Fruit fly (Drosophila melanogaster) whole organism, embryonic: ENCODE results near the gene CG5986.

ENCODE experiments used
- Ada2b ChIP-seq: fragments of 200-800 bp; sonication (Bioruptor generic); IDR thresholded peaks from 2 replicates; pipeline ENCODE4 v1.3.6; 2022; ENCODE audit warnings: missing biosample characterization, missing genetic modification characterization
- Asciz ChIP-seq: fragments of 200-800 bp; sonication (Bioruptor generic); optimal IDR thresholded peaks from 2 replicates; lab custom pipeline; 2017; ENCODE audit warnings: missing biosample characterization, mild to moderate bottlenecking, missing genetic modification characterization, missing genetic modification reagents
- Atf6 ChIP-seq: fragments of 200-800 bp; sonication (Bioruptor generic); IDR thresholded peaks from 2 replicates; pipeline ENCODE4 v1.3.6; 2022; ENCODE audit warnings: missing biosample characterization, missing genetic modification characterization
- CG11085 ChIP-seq: fragments of 200-800 bp; sonication (Bioruptor generic); IDR thresholded peaks from 2 replicates; pipeline ENCODE4 v1.3.6; 2022; ENCODE audit warnings: missing biosample characterization, missing genetic modification characterization
- CG11456 ChIP-seq: fragments of 200-800 bp; sonication (Bioruptor generic); IDR thresholded peaks from 3 replicates; pipeline ENCODE4 v1.3.6; 2022; ENCODE audit warnings: missing biosample characterization, missing genetic modification characterization
- CG12155 ChIP-seq: fragments of 200-800 bp; sonication (Bioruptor generic); optimal IDR thresholded peaks from 3 replicates; lab custom pipeline; 2016; ENCODE audit warnings: missing biosample characterization, missing genetic modification characterization
- CG12219 ChIP-seq: fragments of 200-800 bp; sonication (Bioruptor generic); optimal IDR thresholded peaks from 3 replicates; lab custom pipeline; 2018; ENCODE audit warnings: missing biosample characterization, mild to moderate bottlenecking, missing genetic modification characterization
- CG12236 ChIP-seq: fragments of 200-800 bp; sonication (Bioruptor generic); optimal IDR thresholded peaks from 2 replicates; lab custom pipeline; 2016; ENCODE audit warnings: missing biosample characterization, missing genetic modification characterization
- CG12299 ChIP-seq: fragments of 200-800 bp; sonication (Bioruptor generic); optimal IDR thresholded peaks from 2 replicates; lab custom pipeline; 2018; ENCODE audit warnings: missing biosample characterization, mild to moderate bottlenecking, missing genetic modification characterization
- CG12659 ChIP-seq: fragments of 200-800 bp; sonication (Bioruptor generic); optimal IDR thresholded peaks from 3 replicates; lab custom pipeline; 2017; ENCODE audit warnings: mild to moderate bottlenecking, missing biosample characterization, missing genetic modification reagents, missing genetic modification characterization
- CG14441 ChIP-seq: fragments of 200-800 bp; sonication (Bioruptor generic); IDR thresholded peaks from 2 replicates; pipeline ENCODE4 v1.3.6; 2022; ENCODE audit warnings: missing biosample characterization, missing genetic modification characterization
- CG15073 ChIP-seq: fragments of 200-800 bp; sonication (Bioruptor generic); optimal IDR thresholded peaks from 2 replicates; lab custom pipeline; 2016; ENCODE audit warnings: missing biosample characterization, missing genetic modification characterization
- CG2889 ChIP-seq: fragments of 200-800 bp; sonication (Bioruptor generic); IDR thresholded peaks from 3 replicates; pipeline ENCODE4 v1.3.6; 2022; ENCODE audit warnings: missing biosample characterization, missing genetic modification characterization
- CG31441 ChIP-seq: fragments of 200-800 bp; sonication (Bioruptor generic); IDR thresholded peaks from 2 replicates; pipeline ENCODE4 v1.3.6; 2022; ENCODE audit warnings: missing biosample characterization, missing genetic modification characterization
- CG3163 ChIP-seq: fragments of 200-800 bp; sonication (Bioruptor generic); optimal IDR thresholded peaks from 3 replicates; lab custom pipeline; 2016; ENCODE audit warnings: missing biosample characterization, missing genetic modification characterization
- CG6175 ChIP-seq: fragments of 200-800 bp; sonication (Bioruptor generic); IDR thresholded peaks from 3 replicates; pipeline ENCODE4 v1.3.6; 2022; ENCODE audit warnings: missing biosample characterization, missing genetic modification characterization
- Camta ChIP-seq: fragments of 200-800 bp; sonication (Bioruptor generic); optimal IDR thresholded peaks from 2 replicates; lab custom pipeline; 2016; ENCODE audit warnings: missing biosample characterization, missing genetic modification characterization
- D ChIP-seq, 2 experiments: fragments of 200-800 bp in 1 of 2; fragments of >200 bp in 1 of 2; sonication (Bioruptor generic) in 1 of 2; optimal IDR thresholded peaks; 2 replicates in 1 of 2; 3 replicates in 1 of 2; lab custom pipeline; 2017; ENCODE audit warnings: mild to moderate bottlenecking in 1 of 2, missing biosample characterization in 1 of 2, missing genetic modification characterization in 1 of 2, missing genetic modification reagents in 1 of 2
- Dfd ChIP-seq, 2 experiments: fragments of >200 bp; optimal IDR thresholded peaks; 2 replicates each; lab custom pipeline; 2017; ENCODE audit warnings: missing biosample characterization in 2 of 2, missing genetic modification characterization in 2 of 2
- Eip74EF ChIP-seq, 2 experiments: fragments of 200-800 bp in 1 of 2; fragments of >200 bp in 1 of 2; sonication (Bioruptor generic) in 1 of 2; optimal IDR thresholded peaks; 2 replicates each; lab custom pipeline; 2017 to 2019; ENCODE audit warnings: missing biosample characterization in 2 of 2, missing genetic modification characterization in 2 of 2, mild to moderate bottlenecking in 1 of 2, moderate library complexity in 1 of 2
- Hmx ChIP-seq: fragments of 200-800 bp; sonication (Bioruptor generic); optimal IDR thresholded peaks from 2 replicates; lab custom pipeline; 2016; ENCODE audit warnings: missing biosample characterization, missing genetic modification characterization
- Hr51 ChIP-seq, 2 experiments: fragments of 200-800 bp; sonication (Bioruptor generic); optimal IDR thresholded peaks; 2 replicates in 1 of 2; 3 replicates in 1 of 2; lab custom pipeline; 2016 to 2018; ENCODE audit warnings: missing biosample characterization in 2 of 2, missing genetic modification characterization in 2 of 2, mild to moderate bottlenecking in 1 of 2, moderate library complexity in 1 of 2
- MBD-R2 ChIP-seq: fragments of 200-800 bp; sonication (Bioruptor generic); IDR thresholded peaks from 2 replicates; pipeline ENCODE4 v1.3.6; 2022; ENCODE audit warnings: missing biosample characterization, missing genetic modification characterization
- NfI ChIP-seq: fragments of 200-800 bp; sonication (Bioruptor generic); optimal IDR thresholded peaks from 3 replicates; lab custom pipeline; 2018; ENCODE audit warnings: missing biosample characterization, mild to moderate bottlenecking, missing genetic modification characterization, moderate library complexity
- Rx ChIP-seq: fragments of 200-800 bp; sonication (Bioruptor generic); IDR thresholded peaks from 2 replicates; pipeline ENCODE4 v1.3.6; 2022; ENCODE audit warnings: missing biosample characterization, missing genetic modification characterization
- Trl ChIP-seq, 3 experiments: fragments of >200 bp in 2 of 3; fragments of 200-800 bp in 1 of 3; sonication (Bioruptor generic) in 1 of 3; optimal IDR thresholded peaks; 2 replicates in 1 of 3; 3 replicates in 2 of 3; lab custom pipeline; 2016 to 2017; ENCODE audit warnings: missing biosample characterization in 1 of 3, missing genetic modification characterization in 1 of 3
- ac ChIP-seq: fragments of 200-800 bp; sonication (Bioruptor generic); optimal IDR thresholded peaks from 3 replicates; lab custom pipeline; 2017; ENCODE audit warnings: missing biosample characterization, mild to moderate bottlenecking, missing genetic modification characterization
- ara ChIP-seq: fragments of 200-800 bp; sonication (Bioruptor generic); IDR thresholded peaks from 2 replicates; pipeline ENCODE4 v1.3.6; 2022; ENCODE audit warnings: missing biosample characterization, missing genetic modification characterization
- btn ChIP-seq: fragments of 200-800 bp; sonication (Bioruptor generic); optimal IDR thresholded peaks from 2 replicates; lab custom pipeline; 2016; ENCODE audit warnings: missing biosample characterization, missing genetic modification characterization
- caup ChIP-seq: fragments of 200-800 bp; sonication (Bioruptor generic); optimal IDR thresholded peaks from 3 replicates; lab custom pipeline; 2017; ENCODE audit warnings: missing biosample characterization, mild to moderate bottlenecking, missing genetic modification characterization, moderate library complexity; ENCODE audit not compliant: severe bottlenecking
- crp ChIP-seq, 2 experiments: fragments of 200-800 bp; sonication (Bioruptor generic); optimal IDR thresholded peaks; 2 replicates in 1 of 2; 3 replicates in 1 of 2; lab custom pipeline; 2017; ENCODE audit warnings: missing biosample characterization in 2 of 2, missing genetic modification characterization in 2 of 2, mild to moderate bottlenecking in 1 of 2, moderate library complexity in 1 of 2
- cwo ChIP-seq: fragments of 200-800 bp; sonication (Bioruptor generic); optimal IDR thresholded peaks from 3 replicates; lab custom pipeline; 2017; ENCODE audit warnings: missing biosample characterization, missing genetic modification characterization, mild to moderate bottlenecking, moderate library complexity, missing genetic modification reagents
- fd3F ChIP-seq: fragments of 200-800 bp; sonication (Bioruptor generic); optimal IDR thresholded peaks from 2 replicates; lab custom pipeline; 2018; ENCODE audit warnings: missing biosample characterization, mild to moderate bottlenecking, missing genetic modification characterization, moderate library complexity
- fd64A ChIP-seq: fragments of 200-800 bp; sonication (Bioruptor generic); optimal IDR thresholded peaks from 3 replicates; lab custom pipeline; 2018; ENCODE audit warnings: missing biosample characterization, mild to moderate bottlenecking, missing genetic modification characterization
- fu2 ChIP-seq: fragments of 200-800 bp; sonication (Bioruptor generic); optimal IDR thresholded peaks from 2 replicates; lab custom pipeline; 2016; ENCODE audit warnings: missing biosample characterization, missing genetic modification characterization
- insv ChIP-seq, 2 experiments: fragments of 200-800 bp; sonication (Bioruptor generic); optimal IDR thresholded peaks; 3 replicates each; lab custom pipeline; 2016 to 2018; ENCODE audit warnings: missing biosample characterization in 2 of 2, missing genetic modification characterization in 2 of 2
- ken ChIP-seq: fragments of 200-800 bp; sonication (Bioruptor generic); IDR thresholded peaks from 3 replicates; pipeline ENCODE4 v1.3.6; 2022; ENCODE audit warnings: missing biosample characterization, missing genetic modification characterization
- lab ChIP-seq: fragments of 200-800 bp; sonication (Bioruptor generic); optimal IDR thresholded peaks from 3 replicates; lab custom pipeline; 2017; ENCODE audit warnings: missing biosample characterization, missing genetic modification characterization, mild to moderate bottlenecking, moderate library complexity, missing genetic modification reagents
- lbe ChIP-seq: fragments of 200-800 bp; sonication (Bioruptor generic); optimal IDR thresholded peaks from 2 replicates; lab custom pipeline; 2016; ENCODE audit warnings: missing biosample characterization, mild to moderate bottlenecking, missing genetic modification characterization
- nom ChIP-seq: fragments of 200-800 bp; sonication (Bioruptor generic); optimal IDR thresholded peaks from 2 replicates; lab custom pipeline; 2017; ENCODE audit warnings: missing biosample characterization, missing genetic modification characterization, mild to moderate bottlenecking, moderate library complexity, missing genetic modification reagents
- onecut ChIP-seq: fragments of 200-800 bp; sonication (Bioruptor generic); IDR thresholded peaks from 2 replicates; pipeline ENCODE4 v1.3.6; 2022; ENCODE audit warnings: missing biosample characterization, missing genetic modification characterization
- pan ChIP-seq, 4 experiments: fragments of >200 bp in 3 of 4; fragments of 200-800 bp in 1 of 4; sonication (Bioruptor generic) in 1 of 4; optimal IDR thresholded peaks in 3 of 4; IDR thresholded peaks in 1 of 4; 2 replicates each; pipeline versions ENCODE4 v1.3.6 to Lab custom; 2017 to 2022; ENCODE audit warnings: missing biosample characterization in 2 of 4, missing genetic modification characterization in 2 of 4, mixed read lengths in 1 of 4
- pita ChIP-seq: fragments of 200-800 bp; sonication (Bioruptor generic); optimal IDR thresholded peaks from 2 replicates; lab custom pipeline; 2017; ENCODE audit warnings: missing biosample characterization, mild to moderate bottlenecking, missing genetic modification characterization
- tio ChIP-seq: fragments of 200-800 bp; sonication (Bioruptor generic); optimal IDR thresholded peaks from 2 replicates; lab custom pipeline; 2017; ENCODE audit warnings: missing biosample characterization, missing genetic modification characterization, inconsistent platforms

CG5986 gene

DNA sequence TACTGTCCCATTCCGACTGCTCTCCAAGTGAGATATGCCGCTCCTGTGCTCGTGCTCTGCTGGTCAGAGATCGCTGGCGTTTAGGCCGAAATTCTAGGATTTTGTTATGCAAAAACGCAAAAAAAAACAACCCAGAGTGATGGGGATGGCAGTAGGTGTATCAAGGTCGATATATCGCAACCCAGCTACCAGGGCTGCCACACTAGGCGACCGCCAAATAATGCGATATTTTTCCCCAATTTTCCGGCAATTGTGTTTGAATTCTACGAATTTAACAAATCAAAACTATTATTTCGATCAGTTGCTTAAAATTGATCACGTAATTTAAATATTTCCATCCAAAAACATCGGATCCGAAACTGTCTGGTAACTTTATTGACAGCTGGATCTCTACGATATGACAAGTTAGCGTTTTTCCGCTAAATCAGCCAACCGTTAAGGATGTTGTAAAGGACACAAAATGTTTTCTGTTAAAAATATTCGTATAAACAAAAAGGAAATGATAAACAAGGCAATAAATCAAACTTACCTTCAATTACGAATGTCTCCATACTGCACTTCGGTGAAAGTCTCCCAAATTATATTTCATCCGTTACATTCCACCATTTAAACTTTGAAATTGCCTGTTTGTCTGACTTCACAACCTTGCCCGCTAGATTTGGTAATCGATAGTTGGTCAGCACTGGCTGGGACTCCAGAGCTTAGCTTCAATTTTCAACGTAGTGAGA lies 9.9 kb upstream of the CG5986 start, which contains the start of gene spas (continued):
- TF ChIP-seq lab (peak; percentile 50), D (optimal IDR thresholded peaks at IDR 0.05; lab: Kevin White, UChicago) (no peak), D (GFP tag; optimal IDR thresholded peaks at IDR 0.05; lab: Kevin White, UChicago) (peak; percentile 35), Dfd (GFP tag; optimal IDR thresholded peaks at IDR 0.05; lab: Kevin White, UChicago) (no peak), CG11456 (GFP tag; lab: Robert Waterston, UW) (peak; percentile 82), cwo (GFP tag; lab: Kevin White, UChicago) (no peak), pita (GFP tag; lab: Kevin White, UChicago) (no peak), Asciz (no peak), Hr51 (GFP tag; optimal IDR thresholded peaks at IDR 0.05; lab: Kevin White, UChicago) (peak in 1 of 2 experiments; percentile 59), CG2889 (GFP tag; lab: Robert Waterston, UW) (0 out of 3 replicates have a peak, but pooled peaks have one; percentile 49), Ada2b (GFP tag; lab: Robert Waterston, UW) (peak; percentile 41; the same call in 1 of the 2 replicates), fd3F (GFP tag; lab: Kevin White, UChicago) (peak; percentile 40), CG11085 (GFP tag; lab: Robert Waterston, UW) (peak; percentile 44; the same call in 1 of the 2 replicates), Eip74EF (GFP tag; optimal IDR thresholded peaks at IDR 0.05; lab: Kevin White, UChicago) (no peak), CG12219 (GFP tag; lab: Kevin White, UChicago) (peak; percentile 11), Camta (GFP tag; lab: Kevin White, UChicago) (peak; percentile 16), fu2 (GFP tag; lab: Kevin White, UChicago) (peak; percentile 76), CG12659 (peak; percentile 62), ken (GFP tag; lab: Robert Waterston, UW) (peak; percentile 79), CG12299 (no peak), ara (GFP tag; lab: Robert Waterston, UW) (peak; percentile 62), Atf6 (GFP tag; lab: Robert Waterston, UW) (0 out of 2 replicates have a peak, but pooled peaks have one; percentile 5), CG14441 (GFP tag; lab: Robert Waterston, UW) (peak; percentile 74), CG3163 (GFP tag; lab: Kevin White, UChicago) (peak; percentile 58), CG31441 (no peak; the same call in 1 of the 2 replicates), Trl (optimal IDR thresholded peaks at IDR 0.05; lab: Kevin White, UChicago) (no peak), Trl (GFP tag; optimal IDR thresholded peaks at IDR 0.05; lab: Kevin White, UChicago) (peak; percentile 67), insv (GFP tag; optimal IDR thresholded peaks at IDR 0.05; lab: Kevin White, UChicago) (no peak)

DNA sequence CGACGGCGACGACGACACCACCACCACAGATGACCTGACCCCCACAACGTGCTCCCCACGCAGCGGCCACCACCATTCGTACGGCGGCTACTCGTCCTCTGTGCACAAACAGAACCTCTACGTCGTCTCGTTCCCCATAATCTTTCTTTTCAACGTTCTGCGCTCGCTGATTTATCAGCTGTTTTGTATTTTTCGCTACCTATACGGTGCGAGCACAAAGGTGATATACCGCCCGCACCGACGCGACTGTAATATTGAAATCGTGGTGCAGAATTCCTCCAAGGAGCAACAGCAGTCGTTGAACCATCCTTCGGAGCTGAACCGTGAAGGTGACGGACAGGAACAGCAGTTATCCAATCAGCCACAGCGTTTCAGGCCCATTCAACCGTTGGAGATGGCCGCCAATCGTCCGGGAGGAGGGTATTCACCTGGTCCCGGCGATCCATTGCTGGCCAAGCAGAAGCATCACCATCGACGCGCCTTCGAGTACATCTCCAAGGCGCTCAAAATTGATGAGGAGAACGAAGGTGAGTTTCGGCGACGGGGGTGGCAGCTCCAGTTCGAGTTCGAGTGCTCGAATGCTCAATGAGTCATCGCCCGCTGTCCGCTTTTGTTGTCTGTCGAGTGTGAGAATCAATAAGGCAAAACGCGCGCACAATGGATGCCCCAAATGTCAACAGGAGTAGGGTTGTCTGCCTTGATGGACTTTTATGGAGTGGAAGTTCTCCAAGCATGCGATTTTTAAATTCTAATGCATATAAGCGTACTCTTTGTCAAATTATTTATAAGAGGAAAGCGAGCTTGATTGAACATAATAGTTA lies 8.6 kb upstream of the CG5986 start, which contains the start of gene Miro:
TSS of gene Miro (minus strand) at position 112 of the 821 bp plus-strand sequence.
- no peak for TF ChIP-seq ac (GFP tag; lab: Kevin White, UChicago)
- TF ChIP-seq CG12236 = no peak
- peak; percentile 52; the same call in 1 of the 2 replicates for TF ChIP-seq MBD-R2
- TF ChIP-seq CG14441 (GFP tag; lab: Robert Waterston, UW) = no peak
- peak; percentile 70 for TF ChIP-seq CG15073 (GFP tag; lab: Kevin White, UChicago)
- TF ChIP-seq nom (GFP tag; lab: Kevin White, UChicago) = peak; percentile 63
- no peak for TF ChIP-seq NfI (GFP tag; lab: Kevin White, UChicago)
- TF ChIP-seq fd64A (GFP tag; lab: Kevin White, UChicago) = no peak
- TF ChIP-seq CG6175 (GFP tag; lab: Robert Waterston, UW) = no peak
- TF ChIP-seq lbe (GFP tag; lab: Kevin White, UChicago) = peak; percentile 23
- TF ChIP-seq tio (GFP tag; lab: Kevin White, UChicago) = no peak
- no peak for TF ChIP-seq pan (optimal IDR thresholded peaks at IDR 0.05; lab: Kevin White, UChicago)
- TF ChIP-seq pan (GFP tag; optimal IDR thresholded peaks at IDR 0.05 in 1 of 2, IDR thresholded peaks at IDR 0.05 in 1 of 2) = no peak
- peak; percentile 92 for TF ChIP-seq CG12155 (GFP tag; lab: Kevin White, UChicago)
- TF ChIP-seq onecut (GFP tag; lab: Robert Waterston, UW) = peak; percentile 31; the same call in 1 of the 2 replicates
- 0 out of 2 replicates have a peak, but pooled peaks have one; percentile 13 for TF ChIP-seq ara (GFP tag; lab: Robert Waterston, UW)
- TF ChIP-seq Rx = 0 out of 2 replicates have a peak, but pooled peaks have one; percentile 12
- TF ChIP-seq caup (GFP tag; lab: Kevin White, UChicago) = no peak
- TF ChIP-seq crp (GFP tag; optimal IDR thresholded peaks at IDR 0.05; lab: Kevin White, UChicago) = peak in 1 of 2 experiments; percentile 71
- TF ChIP-seq btn (GFP tag; lab: Kevin White, UChicago) = no peak
- no peak for TF ChIP-seq Hmx
